Worm (Caenorhabditis elegans): ENCODE measurements around the gene ZK829.9.

DNA sequence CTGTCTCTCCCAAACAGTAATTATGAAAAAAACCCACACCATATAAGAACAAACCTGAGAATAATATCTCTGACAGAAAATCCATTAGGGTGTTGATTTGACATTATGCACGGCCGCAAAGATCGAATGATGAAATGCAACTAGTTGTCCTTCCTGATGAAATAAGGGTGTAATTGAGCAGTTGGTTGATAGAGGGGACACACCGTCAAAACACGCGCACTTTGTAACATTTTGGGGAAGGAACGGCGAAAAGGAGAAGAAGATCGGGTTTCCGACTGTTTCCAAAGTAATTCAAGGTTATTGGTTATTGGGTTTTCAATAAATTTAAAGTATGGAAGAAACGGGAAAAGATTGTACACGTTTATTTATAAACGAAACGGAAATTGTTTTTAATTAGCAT, 48.3 kb upstream of the ZK829.9 start, which contains the start of gene ZK822.1:
- TF ChIP-seq ama-1 (optimal IDR thresholded peaks at IDR 0.05) (no peak), tra-4 (tag; optimal IDR thresholded peaks at IDR 0.05) (no peak)
